Fruit fly (Drosophila melanogaster) whole organism, embryonic: ENCODE results near the gene CIA30.

Experiments
- Adf1 ChIP-seq: fragments of 200-800 bp; sonication (Bioruptor generic); IDR thresholded peaks from 2 replicates; pipeline ENCODE4 v1.3.6; 2022; ENCODE audit warnings: missing biosample characterization, missing genetic modification characterization
- Atf6 ChIP-seq: fragments of 200-800 bp; sonication (Bioruptor generic); IDR thresholded peaks from 2 replicates; pipeline ENCODE4 v1.3.6; 2022; ENCODE audit warnings: missing biosample characterization, missing genetic modification characterization
- CG12071 ChIP-seq: fragments of 200-800 bp; sonication (Bioruptor generic); optimal IDR thresholded peaks from 3 replicates; lab custom pipeline; 2018; ENCODE audit warnings: missing biosample characterization, mild to moderate bottlenecking, missing genetic modification characterization
- CG13296 ChIP-seq: fragments of 200-800 bp; sonication (Bioruptor generic); optimal IDR thresholded peaks from 3 replicates; lab custom pipeline; 2018; ENCODE audit warnings: missing biosample characterization, mild to moderate bottlenecking, missing genetic modification characterization
- CG14014 ChIP-seq: fragments of 200-800 bp; sonication (Bioruptor generic); IDR thresholded peaks from 2 replicates; pipeline ENCODE4 v1.3.6; 2022; ENCODE audit warnings: missing biosample characterization, missing genetic modification characterization
- CG14860 ChIP-seq: fragments of 200-800 bp; sonication (Bioruptor generic); IDR thresholded peaks from 3 replicates; pipeline ENCODE4 v1.3.6; 2022; ENCODE audit warnings: missing biosample characterization, missing genetic modification characterization; ENCODE audit not compliant: partially characterized antibody
- CG16779 ChIP-seq: fragments of 200-800 bp; sonication (Bioruptor generic); IDR thresholded peaks from 2 replicates; pipeline ENCODE4 v1.3.6; 2022; ENCODE audit warnings: missing biosample characterization, missing genetic modification characterization
- CG16863 ChIP-seq: fragments of 200-800 bp; sonication (Bioruptor generic); optimal IDR thresholded peaks from 3 replicates; lab custom pipeline; 2016; ENCODE audit warnings: missing biosample characterization, missing genetic modification characterization
- CG2129 ChIP-seq: fragments of 200-800 bp; sonication (Bioruptor generic); IDR thresholded peaks from 2 replicates; pipeline ENCODE4 v1.3.6; 2022; ENCODE audit warnings: missing biosample characterization, missing genetic modification characterization; ENCODE audit not compliant: partially characterized antibody
- CG2875 ChIP-seq: fragments of 200-800 bp; sonication (Bioruptor generic); optimal IDR thresholded peaks from 2 replicates; lab custom pipeline; 2017; ENCODE audit warnings: missing biosample characterization, mild to moderate bottlenecking, missing genetic modification characterization, missing genetic modification reagents
- CG3065 ChIP-seq: fragments of 200-800 bp; sonication (Bioruptor generic); optimal IDR thresholded peaks from 2 replicates; lab custom pipeline; 2016; ENCODE audit warnings: missing biosample characterization, missing genetic modification characterization
- CG4360 ChIP-seq: fragments of 200-800 bp; sonication (Bioruptor generic); IDR thresholded peaks from 2 replicates; pipeline ENCODE4 v1.3.6; 2022; ENCODE audit warnings: missing biosample characterization, missing genetic modification characterization
- CG6791 ChIP-seq: fragments of 200-800 bp; sonication (Bioruptor generic); IDR thresholded peaks from 3 replicates; pipeline ENCODE4 v1.3.6; 2022; ENCODE audit warnings: missing biosample characterization, missing genetic modification characterization; ENCODE audit not compliant: partially characterized antibody
- CG6854 ChIP-seq: fragments of 200-800 bp; sonication (Bioruptor generic); optimal IDR thresholded peaks from 3 replicates; lab custom pipeline; 2017; ENCODE audit warnings: missing biosample characterization, mild to moderate bottlenecking, missing genetic modification characterization
- CG7271 ChIP-seq: fragments of 200-800 bp; sonication (Bioruptor generic); optimal IDR thresholded peaks from 2 replicates; lab custom pipeline; 2018; ENCODE audit warnings: missing biosample characterization, mild to moderate bottlenecking, missing genetic modification characterization, moderate library complexity
- CG9609 ChIP-seq: fragments of 200-800 bp; sonication (Bioruptor generic); optimal IDR thresholded peaks from 3 replicates; lab custom pipeline; 2016; ENCODE audit warnings: missing biosample characterization, missing genetic modification characterization
- Dbx ChIP-seq: fragments of 200-800 bp; sonication (Bioruptor generic); IDR thresholded peaks from 3 replicates; pipeline ENCODE4 v1.3.6; 2022; ENCODE audit warnings: missing biosample characterization, missing genetic modification characterization
- Deaf1 ChIP-seq: fragments of 200-800 bp; optimal IDR thresholded peaks from 3 replicates; lab custom pipeline; 2019; ENCODE audit warnings: missing biosample characterization, mild to moderate bottlenecking, missing genetic modification characterization, moderate library complexity
- Doc3 ChIP-seq: fragments of 200-800 bp; sonication (Bioruptor generic); IDR thresholded peaks from 3 replicates; pipeline ENCODE4 v1.3.6; 2022; ENCODE audit warnings: missing biosample characterization, missing genetic modification characterization; ENCODE audit not compliant: partially characterized antibody
- Hand ChIP-seq: fragments of 200-800 bp; sonication (Bioruptor generic); optimal IDR thresholded peaks from 2 replicates; lab custom pipeline; 2017; ENCODE audit warnings: mild to moderate bottlenecking, missing biosample characterization, missing genetic modification reagents, missing genetic modification characterization
- Med ChIP-seq: fragments of 200-800 bp; sonication (Bioruptor generic); peaks from one replicate; lab custom pipeline; 2016; ENCODE audit warnings: missing biosample characterization, missing genetic modification characterization, mild to moderate bottlenecking, inconsistent platforms, moderate library complexity
- Ptx1 ChIP-seq: fragments of 200-800 bp; sonication (Bioruptor generic); IDR thresholded peaks from 2 replicates; pipeline ENCODE4 v1.3.6; 2022; ENCODE audit warnings: missing biosample characterization, missing genetic modification characterization
- amos ChIP-seq: fragments of 200-800 bp; sonication (Bioruptor generic); IDR thresholded peaks from 2 replicates; pipeline ENCODE4 v1.3.6; 2022; ENCODE audit warnings: missing biosample characterization, missing genetic modification characterization; ENCODE audit not compliant: partially characterized antibody
- ase ChIP-seq: fragments of 200-800 bp; sonication (Bioruptor generic); IDR thresholded peaks from 3 replicates; pipeline ENCODE4 v1.3.6; 2022; ENCODE audit warnings: missing biosample characterization, missing genetic modification characterization
- az2 ChIP-seq: fragments of 200-800 bp; sonication (Bioruptor generic); optimal IDR thresholded peaks from 3 replicates; lab custom pipeline; 2016; ENCODE audit warnings: missing biosample characterization, missing genetic modification characterization
- bigmax ChIP-seq: fragments of 200-800 bp; sonication (Bioruptor generic); optimal IDR thresholded peaks from 2 replicates; lab custom pipeline; 2018; ENCODE audit warnings: missing biosample characterization, mild to moderate bottlenecking, missing genetic modification characterization
- cas ChIP-seq: fragments of 200-800 bp; sonication (Bioruptor generic); IDR thresholded peaks from 2 replicates; pipeline ENCODE4 v1.3.6; 2022; ENCODE audit warnings: missing biosample characterization, missing genetic modification characterization
- ci ChIP-seq: fragments of 200-800 bp; sonication (Bioruptor generic); IDR thresholded peaks from 3 replicates; pipeline ENCODE4 v1.3.6; 2022; ENCODE audit warnings: missing biosample characterization, missing genetic modification characterization
- cwo ChIP-seq: fragments of 200-800 bp; sonication (Bioruptor generic); optimal IDR thresholded peaks from 3 replicates; lab custom pipeline; 2017; ENCODE audit warnings: missing biosample characterization, missing genetic modification characterization, mild to moderate bottlenecking, moderate library complexity, missing genetic modification reagents
- dysf ChIP-seq: fragments of 200-800 bp; sonication (Bioruptor generic); IDR thresholded peaks from 3 replicates; pipeline ENCODE4 v1.3.6; 2022; ENCODE audit warnings: missing biosample characterization, missing genetic modification characterization
- fd102C ChIP-seq: fragments of 200-800 bp; sonication (Bioruptor generic); optimal IDR thresholded peaks from 2 replicates; lab custom pipeline; 2018; ENCODE audit warnings: missing biosample characterization, mild to moderate bottlenecking, missing genetic modification characterization, moderate library complexity
- fd64A ChIP-seq: fragments of 200-800 bp; sonication (Bioruptor generic); optimal IDR thresholded peaks from 3 replicates; lab custom pipeline; 2018; ENCODE audit warnings: missing biosample characterization, mild to moderate bottlenecking, missing genetic modification characterization
- ftz-f1 ChIP-seq: fragments of 200-800 bp; sonication (Bioruptor generic); optimal IDR thresholded peaks from 2 replicates; lab custom pipeline; 2016; ENCODE audit warnings: missing biosample characterization, missing genetic modification characterization
- gcm2 ChIP-seq: fragments of 200-800 bp; sonication (Bioruptor generic); optimal IDR thresholded peaks from 2 replicates; lab custom pipeline; 2016; ENCODE audit warnings: missing biosample characterization, missing genetic modification characterization
- grn ChIP-seq: fragments of 200-800 bp; sonication (Bioruptor generic); optimal IDR thresholded peaks from 3 replicates; lab custom pipeline; 2017; ENCODE audit warnings: missing biosample characterization, missing genetic modification characterization
- hbn ChIP-seq: fragments of 200-800 bp; sonication (Bioruptor generic); IDR thresholded peaks from 2 replicates; pipeline ENCODE4 v1.3.6; 2022; ENCODE audit warnings: missing biosample characterization, missing genetic modification characterization; ENCODE audit not compliant: partially characterized antibody
- hkb ChIP-seq, 2 experiments: fragments of 200-800 bp in 1 of 2; fragments of >200 bp in 1 of 2; sonication (Bioruptor generic) in 1 of 2; IDR thresholded peaks in 1 of 2; optimal IDR thresholded peaks in 1 of 2; 2 replicates each; pipeline versions ENCODE4 v1.3.6 to Lab custom; 2017 to 2022; ENCODE audit warnings: missing biosample characterization in 1 of 2, missing genetic modification characterization in 1 of 2
- hth ChIP-seq: fragments of >200 bp; optimal IDR thresholded peaks from 2 replicates; lab custom pipeline; 2017; ENCODE audit warnings: inconsistent platforms
- klu ChIP-seq: fragments of 200-800 bp; sonication (Bioruptor generic); IDR thresholded peaks from 2 replicates; pipeline ENCODE4 v1.3.6; 2022; ENCODE audit warnings: missing biosample characterization, missing genetic modification characterization
- lilli ChIP-seq: fragments of 200-800 bp; sonication (Bioruptor generic); optimal IDR thresholded peaks from 3 replicates; lab custom pipeline; 2016; ENCODE audit warnings: missing biosample characterization, missing genetic modification characterization
- maf-S ChIP-seq: fragments of 200-800 bp; sonication (Bioruptor generic); optimal IDR thresholded peaks from 2 replicates; lab custom pipeline; 2016; ENCODE audit warnings: missing biosample characterization, missing genetic modification characterization
- mirr ChIP-seq: fragments of 200-800 bp; sonication (Bioruptor generic); optimal IDR thresholded peaks from 3 replicates; lab custom pipeline; 2018; ENCODE audit warnings: missing biosample characterization, mild to moderate bottlenecking, missing genetic modification characterization
- peb ChIP-seq: fragments of 200-800 bp; sonication (Bioruptor generic); IDR thresholded peaks from 2 replicates; pipeline ENCODE4 v1.3.6; 2022; ENCODE audit warnings: missing biosample characterization, missing genetic modification characterization
- sd ChIP-seq: fragments of 200-800 bp; sonication (Bioruptor generic); optimal IDR thresholded peaks from 3 replicates; lab custom pipeline; 2018; ENCODE audit warnings: missing biosample characterization, mild to moderate bottlenecking, missing genetic modification characterization, moderate library complexity
- sna ChIP-seq: fragments of 200-800 bp; sonication (Bioruptor generic); IDR thresholded peaks from 2 replicates; pipeline ENCODE4 v1.3.6; 2022; ENCODE audit warnings: missing biosample characterization, missing genetic modification characterization; ENCODE audit not compliant: partially characterized antibody
- stwl ChIP-seq: fragments of 200-800 bp; sonication (Bioruptor generic); optimal IDR thresholded peaks from 3 replicates; lab custom pipeline; 2018; ENCODE audit warnings: missing biosample characterization, mild to moderate bottlenecking, missing genetic modification characterization, moderate library complexity
- tna ChIP-seq: fragments of 200-800 bp; sonication (Bioruptor generic); IDR thresholded peaks from 2 replicates; pipeline ENCODE4 v1.3.6; 2022; ENCODE audit warnings: missing biosample characterization, missing genetic modification characterization; ENCODE audit not compliant: partially characterized antibody
- usp ChIP-seq: fragments of >200 bp; optimal IDR thresholded peaks from 2 replicates; lab custom pipeline; 2017; ENCODE audit warnings: missing biosample characterization, missing genetic modification characterization
- z ChIP-seq: fragments of 200-800 bp; sonication (Bioruptor generic); IDR thresholded peaks from 3 replicates; pipeline ENCODE4 v1.3.6; 2022; ENCODE audit warnings: missing biosample characterization, missing genetic modification characterization

Gene CIA30

dm6 chr3R:29772795-29773331 lies 36.1 kb downstream of the CIA30 start (continued):
- no peak; the same call in 2 of the 3 replicates for TF ChIP-seq CG6791 (GFP tag; lab: Robert Waterston, UW)
- no peak for TF ChIP-seq dysf (GFP tag; lab: Robert Waterston, UW)
- peak; percentile 20; the same call in 1 of the 2 replicates for TF ChIP-seq peb (GFP tag; lab: Robert Waterston, UW)
- peak; percentile 66 for TF ChIP-seq cwo (GFP tag; lab: Kevin White, UChicago)
- peak; percentile 42 for TF ChIP-seq mirr
- no peak for TF ChIP-seq hth (lab: Kevin White, UChicago)
- no peak for TF ChIP-seq usp (GFP tag; lab: Kevin White, UChicago)
- peak; percentile 98 for TF ChIP-seq CG3065 (GFP tag; lab: Kevin White, UChicago)
- TF ChIP-seq az2 (GFP tag; lab: Kevin White, UChicago) = no peak
- TF ChIP-seq CG14860 = no peak
- peak; percentile 75 for TF ChIP-seq Hand (GFP tag; lab: Kevin White, UChicago)
- peak; percentile 5 for TF ChIP-seq stwl (tag; lab: Kevin White, UChicago)
- TF ChIP-seq CG13296 = peak; percentile 27
- peak; percentile 24 for TF ChIP-seq fd64A
- TF ChIP-seq CG2875 = no peak
- peak; percentile 55; the same call in 1 of the 3 replicates for TF ChIP-seq Dbx
- TF ChIP-seq gcm2 (GFP tag; lab: Kevin White, UChicago) = no peak
- TF ChIP-seq klu (GFP tag; lab: Robert Waterston, UW) = peak; percentile 79
- no peak; the same call in none of the 2 replicates for TF ChIP-seq CG4360
- TF ChIP-seq ftz-f1 (GFP tag; lab: Kevin White, UChicago) = peak; percentile 17
- TF ChIP-seq hkb (optimal IDR thresholded peaks at IDR 0.05; lab: Kevin White, UChicago) = no peak
- TF ChIP-seq hkb (GFP tag; IDR thresholded peaks at IDR 0.05; lab: Robert Waterston, UW) = peak; percentile 44; the same call in 1 of the 2 replicates
- TF ChIP-seq maf-S (GFP tag; lab: Kevin White, UChicago) = no peak
- TF ChIP-seq CG6854 (GFP tag; lab: Kevin White, UChicago) = no peak
- TF ChIP-seq tna (GFP tag; lab: Robert Waterston, UW) = peak; percentile 45; the same call in 1 of the 2 replicates
- peak; percentile 93 for TF ChIP-seq z
- peak; percentile 69 for TF ChIP-seq Atf6 (GFP tag; lab: Robert Waterston, UW)
- TF ChIP-seq CG16863 = no peak
- TF ChIP-seq Adf1 (GFP tag; lab: Robert Waterston, UW) = peak; percentile 89
- 0 out of 3 replicates have a peak, but pooled peaks have one; percentile 35 for TF ChIP-seq Doc3 (GFP tag; lab: Robert Waterston, UW)
- TF ChIP-seq CG9609 = no peak
- TF ChIP-seq CG14014 (GFP tag; lab: Robert Waterston, UW) = peak; percentile 5; the same call in 1 of the 2 replicates
- TF ChIP-seq ci (GFP tag; lab: Robert Waterston, UW) = peak; percentile 80; the same call in 2 of the 3 replicates
- no peak for TF ChIP-seq ase (GFP tag; lab: Robert Waterston, UW)
- peak; percentile 82 for TF ChIP-seq grn
- peak; percentile 51 for TF ChIP-seq hbn (GFP tag; lab: Robert Waterston, UW)
- TF ChIP-seq fd102C (GFP tag; lab: Kevin White, UChicago) = no peak
- no peak for TF ChIP-seq lilli
- peak; percentile 94 for TF ChIP-seq sd
- 0 out of 2 replicates have a peak, but pooled peaks have one; percentile 25 for TF ChIP-seq cas (GFP tag; lab: Robert Waterston, UW)
- peak; percentile 16; the same call in 1 of the 2 replicates for TF ChIP-seq Ptx1 (GFP tag; lab: Robert Waterston, UW)
- peak; percentile 40 for TF ChIP-seq CG12071
- 0 out of 2 replicates have a peak, but pooled peaks have one; percentile 61 for TF ChIP-seq CG16779 (GFP tag; lab: Robert Waterston, UW)
- peak; percentile 29; the same call in 1 of the 2 replicates for TF ChIP-seq amos (GFP tag; lab: Robert Waterston, UW)
- TF ChIP-seq bigmax = peak; percentile 6
- peak; percentile 47 for TF ChIP-seq sna
- no peak for TF ChIP-seq CG7271
- peak; percentile 63 for TF ChIP-seq Deaf1 (tag; lab: Kevin White, UChicago)
- TF ChIP-seq CG2129 (GFP tag; lab: Robert Waterston, UW) = no peak
- TF ChIP-seq Med = peak; percentile 92
